Fruit fly (Drosophila melanogaster): ENCODE measurements around the gene CG11696.
A peak's percentile ranks its signal among the peaks of the same experiment; 100 is the strongest.
"Not testable (repeated sequence)": the region's sequence is repeated elsewhere in the genome, so short reads cannot be mapped to it uniquely, and the experiment has no call there.

The CG11696 gene

dm6 chrX:11556774-11557173 is 16.8 kb upstream of the CG11696 start:
- TF ChIP-seq psq (optimal IDR thresholded peaks at IDR 0.05) (no peak), usp (GFP tag; optimal IDR thresholded peaks at IDR 0.05) (no peak), Dll (optimal IDR thresholded peaks at IDR 0.05) (no peak), CG8478 (optimal IDR thresholded peaks at IDR 0.05) (no peak)

dm6 chrX:11558389-11558908 is 15.1 kb upstream of the CG11696 start, which contains the start of gene CG1572:
Gene CG1572, minus strand, starts transcription at chrX:11558654.
- no peak for TF ChIP-seq EcR (GFP tag; optimal IDR thresholded peaks at IDR 0.05)
- peak; percentile 90 for TF ChIP-seq pan (optimal IDR thresholded peaks at IDR 0.05)

- TF ChIP-seq pan (optimal IDR thresholded peaks at IDR 0.05) (peak; percentile 73), usp (GFP tag; optimal IDR thresholded peaks at IDR 0.05) (no peak)
Measured at dm6 chrX:11559728-11560724, 13.5 kb upstream of the CG11696 start.

dm6 chrX:11561450-11562040 is 12.0 kb upstream of the CG11696 start, which contains the start of gene PGRP-SA:
Gene PGRP-SA, plus strand, starts transcription at chrX:11561643.
- no peak for TF ChIP-seq EcR (GFP tag; optimal IDR thresholded peaks at IDR 0.05)
- TF ChIP-seq usp (GFP tag; optimal IDR thresholded peaks at IDR 0.05) = no peak
- TF ChIP-seq psq (optimal IDR thresholded peaks at IDR 0.05) = no peak
- no peak for TF ChIP-seq CG8478 (optimal IDR thresholded peaks at IDR 0.05)
- TF ChIP-seq Dll (optimal IDR thresholded peaks at IDR 0.05) = no peak
- TF ChIP-seq pan (optimal IDR thresholded peaks at IDR 0.05) = no peak

- TF ChIP-seq psq (optimal IDR thresholded peaks at IDR 0.05) (no peak), pan (optimal IDR thresholded peaks at IDR 0.05) (no peak), EcR (GFP tag; optimal IDR thresholded peaks at IDR 0.05) (no peak), usp (GFP tag; optimal IDR thresholded peaks at IDR 0.05) (no peak), CG8478 (optimal IDR thresholded peaks at IDR 0.05) (no peak), Dll (optimal IDR thresholded peaks at IDR 0.05) (no peak)
Measured at dm6 chrX:11569956-11570695, 3.4 kb upstream of the CG11696 start, which contains the start of the genes Polr2A and CG11699. Gene Polr2A, minus strand, starts transcription at chrX:11570326. Gene CG11699, plus strand, starts transcription at chrX:11570621.

dm6 chrX:11572270-11572914 is 1.1 kb upstream of the CG11696 start, which contains the start of the genes Kmn1 and Reepl1:
Gene Kmn1, minus strand, starts transcription at chrX:11572442.
Gene Reepl1, plus strand, starts transcription at chrX:11572707.
- TF ChIP-seq EcR (GFP tag; optimal IDR thresholded peaks at IDR 0.05) = no peak
- TF ChIP-seq usp (GFP tag; optimal IDR thresholded peaks at IDR 0.05) = no peak
- no peak for TF ChIP-seq pan (optimal IDR thresholded peaks at IDR 0.05)
- TF ChIP-seq Dll (optimal IDR thresholded peaks at IDR 0.05) = no peak
- no peak for TF ChIP-seq CG8478 (optimal IDR thresholded peaks at IDR 0.05)
- no peak for TF ChIP-seq psq (optimal IDR thresholded peaks at IDR 0.05)

- TF ChIP-seq psq (optimal IDR thresholded peaks at IDR 0.05) = no peak
- TF ChIP-seq Dll (optimal IDR thresholded peaks at IDR 0.05) = no peak
- no peak for TF ChIP-seq pan (optimal IDR thresholded peaks at IDR 0.05)
- no peak for TF ChIP-seq CG8478 (optimal IDR thresholded peaks at IDR 0.05)
Measured at dm6 chrX:11576540-11576939, 3.0 kb downstream of the CG11696 start, which contains the start of gene CG11695. Gene CG11695, plus strand, starts transcription at chrX:11576883.

dm6 chrX:11578841-11579240 is 5.3 kb downstream of the CG11696 start:
- TF ChIP-seq CG8478 (optimal IDR thresholded peaks at IDR 0.05) (no peak), Dll (optimal IDR thresholded peaks at IDR 0.05) (no peak), usp (GFP tag; optimal IDR thresholded peaks at IDR 0.05) (no peak), psq (optimal IDR thresholded peaks at IDR 0.05) (no peak), EcR (GFP tag; optimal IDR thresholded peaks at IDR 0.05) (no peak), pan (optimal IDR thresholded peaks at IDR 0.05) (no peak)

- no peak for TF ChIP-seq EcR (GFP tag; optimal IDR thresholded peaks at IDR 0.05)
Measured at dm6 chrX:11580200-11580840, 6.8 kb downstream of the CG11696 start, which contains the start of gene nod. Gene nod, plus strand, starts transcription at chrX:11580772.

- no peak for TF ChIP-seq Dll (optimal IDR thresholded peaks at IDR 0.05)
- no peak for TF ChIP-seq CG8478 (optimal IDR thresholded peaks at IDR 0.05)
- no peak for TF ChIP-seq pan (optimal IDR thresholded peaks at IDR 0.05)
- TF ChIP-seq EcR (GFP tag; optimal IDR thresholded peaks at IDR 0.05) = no peak
- TF ChIP-seq psq (optimal IDR thresholded peaks at IDR 0.05) = no peak
- no peak for TF ChIP-seq usp (GFP tag; optimal IDR thresholded peaks at IDR 0.05)
Measured at dm6 chrX:11584075-11584474, 10.5 kb downstream of the CG11696 start, which contains the start of gene pkm. Gene pkm, minus strand, starts transcription at chrX:11584175.

- not testable (repeated sequence) for TF ChIP-seq usp (GFP tag; optimal IDR thresholded peaks at IDR 0.05); pan (optimal IDR thresholded peaks at IDR 0.05); EcR (GFP tag; optimal IDR thresholded peaks at IDR 0.05)
Measured at dm6 chrX:11599589-11599988, 26.1 kb downstream of the CG11696 start, which contains the start of gene rho-4. Gene rho-4, plus strand, starts transcription at chrX:11599838.
